Fruit fly (Drosophila melanogaster) whole organism, embryonic: ENCODE results near the gene CG13667.

Experiments used
- Blimp-1 ChIP-seq: fragments of 200-800 bp; sonication (Bioruptor generic); optimal IDR thresholded peaks from 3 replicates; lab custom pipeline; 2018; ENCODE audit warnings: missing biosample characterization, missing genetic modification characterization, mild to moderate bottlenecking, moderate library complexity, missing genetic modification reagents
- Bteb2 ChIP-seq: fragments of 200-800 bp; sonication (Bioruptor generic); optimal IDR thresholded peaks from 2 replicates; lab custom pipeline; 2016; ENCODE audit warnings: missing biosample characterization, missing genetic modification characterization
- CG11723 ChIP-seq: fragments of 200-800 bp; sonication (Bioruptor generic); optimal IDR thresholded peaks from 2 replicates; lab custom pipeline; 2017; ENCODE audit warnings: missing biosample characterization, mild to moderate bottlenecking, missing genetic modification characterization
- CG14441 ChIP-seq: fragments of 200-800 bp; sonication (Bioruptor generic); IDR thresholded peaks from 2 replicates; pipeline ENCODE4 v1.3.6; 2022; ENCODE audit warnings: missing biosample characterization, missing genetic modification characterization
- CG14710 ChIP-seq: fragments of 200-800 bp; sonication (Bioruptor generic); optimal IDR thresholded peaks from 3 replicates; lab custom pipeline; 2019; ENCODE audit warnings: missing biosample characterization, mild to moderate bottlenecking, missing genetic modification characterization, moderate library complexity
- CG15073 ChIP-seq: fragments of 200-800 bp; sonication (Bioruptor generic); optimal IDR thresholded peaks from 2 replicates; lab custom pipeline; 2016; ENCODE audit warnings: missing biosample characterization, missing genetic modification characterization
- CG1529 ChIP-seq: fragments of 200-800 bp; sonication (Bioruptor generic); optimal IDR thresholded peaks from 3 replicates; lab custom pipeline; 2018; ENCODE audit warnings: missing biosample characterization, missing genetic modification characterization
- CG17361 ChIP-seq: fragments of 200-800 bp; sonication (Bioruptor generic); IDR thresholded peaks from 3 replicates; pipeline ENCODE4 v1.3.6; 2022; ENCODE audit warnings: missing biosample characterization, missing genetic modification characterization
- CG30403 ChIP-seq: fragments of 200-800 bp; sonication (Bioruptor generic); optimal IDR thresholded peaks from 3 replicates; lab custom pipeline; 2016; ENCODE audit warnings: missing biosample characterization, missing genetic modification characterization
- CG33557 ChIP-seq: fragments of 200-800 bp; sonication (Bioruptor generic); optimal IDR thresholded peaks from 2 replicates; lab custom pipeline; 2019; ENCODE audit warnings: missing biosample characterization, mild to moderate bottlenecking, missing genetic modification characterization, moderate library complexity
- CG4282 ChIP-seq: fragments of 200-800 bp; sonication (Bioruptor generic); optimal IDR thresholded peaks from 2 replicates; lab custom pipeline; 2016; ENCODE audit warnings: missing biosample characterization, missing genetic modification characterization
- CG4707 ChIP-seq: fragments of 200-800 bp; sonication (Bioruptor generic); optimal IDR thresholded peaks from 2 replicates; lab custom pipeline; 2018; ENCODE audit warnings: missing biosample characterization, mild to moderate bottlenecking, missing genetic modification characterization, moderate library complexity
- CG6689 ChIP-seq: fragments of 200-800 bp; sonication (Bioruptor generic); IDR thresholded peaks from 2 replicates; pipeline ENCODE4 v1.3.6; 2022; ENCODE audit warnings: missing biosample characterization, missing genetic modification characterization
- CG7556 ChIP-seq: fragments of 200-800 bp; sonication (Bioruptor generic); optimal IDR thresholded peaks from 2 replicates; lab custom pipeline; 2017; ENCODE audit warnings: missing biosample characterization, mild to moderate bottlenecking, missing genetic modification characterization
- CG8944 ChIP-seq: fragments of 200-800 bp; sonication (Bioruptor generic); optimal IDR thresholded peaks from 3 replicates; lab custom pipeline; 2016; ENCODE audit warnings: missing biosample characterization, missing genetic modification characterization
- CTCF ChIP-seq: fragments of 200-800 bp; sonication (Bioruptor generic); optimal IDR thresholded peaks from 2 replicates; lab custom pipeline; 2017; ENCODE audit warnings: missing biosample characterization, mild to moderate bottlenecking, missing genetic modification characterization, moderate library complexity
- Camta ChIP-seq: fragments of 200-800 bp; sonication (Bioruptor generic); optimal IDR thresholded peaks from 2 replicates; lab custom pipeline; 2016; ENCODE audit warnings: missing biosample characterization, missing genetic modification characterization
- D ChIP-seq, 2 experiments: fragments of 200-800 bp in 1 of 2; fragments of >200 bp in 1 of 2; sonication (Bioruptor generic) in 1 of 2; optimal IDR thresholded peaks; 2 replicates in 1 of 2; 3 replicates in 1 of 2; lab custom pipeline; 2017; ENCODE audit warnings: mild to moderate bottlenecking in 1 of 2, missing biosample characterization in 1 of 2, missing genetic modification characterization in 1 of 2, missing genetic modification reagents in 1 of 2
- Dfd ChIP-seq, 2 experiments: fragments of >200 bp; optimal IDR thresholded peaks; 2 replicates each; lab custom pipeline; 2017; ENCODE audit warnings: missing biosample characterization in 2 of 2, missing genetic modification characterization in 2 of 2
- Drgx ChIP-seq: fragments of 200-800 bp; sonication (Bioruptor generic); IDR thresholded peaks from 2 replicates; pipeline ENCODE4 v1.3.6; 2022; ENCODE audit warnings: missing biosample characterization, missing genetic modification characterization
- E2f2 ChIP-seq: fragments of 200-800 bp; sonication (Bioruptor generic); IDR thresholded peaks from 2 replicates; pipeline ENCODE4 v1.3.6; 2022; ENCODE audit warnings: missing biosample characterization, missing genetic modification characterization
- Ets97D ChIP-seq: fragments of 200-800 bp; sonication (Bioruptor generic); optimal IDR thresholded peaks from 3 replicates; lab custom pipeline; 2016; ENCODE audit warnings: missing biosample characterization, missing genetic modification characterization
- Fer2 ChIP-seq: fragments of 200-800 bp; sonication (Bioruptor generic); optimal IDR thresholded peaks from 2 replicates; lab custom pipeline; 2018; ENCODE audit warnings: missing biosample characterization, mild to moderate bottlenecking, missing genetic modification characterization, moderate library complexity
- PHDP ChIP-seq: fragments of 200-800 bp; sonication (Bioruptor generic); optimal IDR thresholded peaks from 3 replicates; lab custom pipeline; 2018; ENCODE audit warnings: missing biosample characterization, mild to moderate bottlenecking, missing genetic modification characterization, moderate library complexity
- Side ChIP-seq: fragments of 200-800 bp; sonication (Bioruptor generic); optimal IDR thresholded peaks from 2 replicates; lab custom pipeline; 2016; ENCODE audit warnings: missing biosample characterization, missing genetic modification characterization
- TFAM ChIP-seq: fragments of 200-800 bp; sonication (Bioruptor generic); optimal IDR thresholded peaks from 2 replicates; lab custom pipeline; 2017; ENCODE audit warnings: missing biosample characterization, missing genetic modification characterization, inconsistent platforms
- Xbp1 ChIP-seq: fragments of 200-800 bp; sonication (Bioruptor generic); optimal IDR thresholded peaks from 3 replicates; lab custom pipeline; 2016; ENCODE audit warnings: missing biosample characterization, mild to moderate bottlenecking, missing genetic modification characterization
- bowl ChIP-seq: fragments of 200-800 bp; sonication (Bioruptor generic); IDR thresholded peaks from 2 replicates; pipeline ENCODE4 v1.3.6; 2022; ENCODE audit warnings: missing biosample characterization, missing genetic modification characterization
- chif ChIP-seq, 2 experiments: fragments of 200-800 bp; sonication (Bioruptor generic); optimal IDR thresholded peaks; 3 replicates each; lab custom pipeline; 2016; ENCODE audit warnings: missing biosample characterization in 2 of 2, missing genetic modification characterization in 2 of 2
- dmrt11E ChIP-seq: fragments of 200-800 bp; sonication (Bioruptor generic); optimal IDR thresholded peaks from 3 replicates; lab custom pipeline; 2018; ENCODE audit warnings: missing biosample characterization, mild to moderate bottlenecking, missing genetic modification characterization, moderate library complexity
- dpn ChIP-seq, 2 experiments: fragments of 200-800 bp; sonication (Bioruptor generic); optimal IDR thresholded peaks; 3 replicates each; lab custom pipeline; 2016; ENCODE audit warnings: missing biosample characterization in 2 of 2, missing genetic modification characterization in 2 of 2
- fd96Cb ChIP-seq: fragments of 200-800 bp; sonication (Bioruptor generic); optimal IDR thresholded peaks from 2 replicates; lab custom pipeline; 2018; ENCODE audit warnings: missing biosample characterization, mild to moderate bottlenecking, missing genetic modification characterization, moderate library complexity
- gem ChIP-seq: fragments of 200-800 bp; sonication (Bioruptor generic); optimal IDR thresholded peaks from 2 replicates; lab custom pipeline; 2019; ENCODE audit warnings: missing biosample characterization, mild to moderate bottlenecking, missing genetic modification characterization, moderate library complexity
- jigr1 ChIP-seq: fragments of 200-800 bp; sonication (Bioruptor generic); IDR thresholded peaks from 3 replicates; pipeline ENCODE4 v1.3.6; 2022; ENCODE audit warnings: missing biosample characterization, missing genetic modification characterization
- jumu ChIP-seq: fragments of 200-800 bp; sonication (Bioruptor generic); optimal IDR thresholded peaks from 3 replicates; lab custom pipeline; 2016; ENCODE audit warnings: missing biosample characterization, missing genetic modification characterization
- knrl ChIP-seq: fragments of 200-800 bp; sonication (Bioruptor generic); IDR thresholded peaks from 3 replicates; pipeline ENCODE4 v1.3.6; 2022; ENCODE audit warnings: missing biosample characterization, missing genetic modification characterization; ENCODE audit not compliant: partially characterized antibody
- luna ChIP-seq: fragments of 200-800 bp; sonication (Bioruptor generic); optimal IDR thresholded peaks from 2 replicates; lab custom pipeline; 2016; ENCODE audit warnings: missing biosample characterization, missing genetic modification characterization
- nerfin-1 ChIP-seq: fragments of 200-800 bp; sonication (Bioruptor generic); optimal IDR thresholded peaks from 3 replicates; lab custom pipeline; 2019; ENCODE audit warnings: missing biosample characterization, mild to moderate bottlenecking, missing genetic modification characterization, moderate library complexity
- nmo ChIP-seq: fragments of 200-800 bp; sonication (Bioruptor generic); optimal IDR thresholded peaks from 2 replicates; lab custom pipeline; 2018; ENCODE audit warnings: missing biosample characterization, mild to moderate bottlenecking, missing genetic modification characterization, moderate library complexity
- oc ChIP-seq: fragments of 200-800 bp; sonication (Bioruptor generic); optimal IDR thresholded peaks from 2 replicates; lab custom pipeline; 2018; ENCODE audit warnings: missing biosample characterization, mild to moderate bottlenecking, missing genetic modification characterization, moderate library complexity
- onecut ChIP-seq: fragments of 200-800 bp; sonication (Bioruptor generic); IDR thresholded peaks from 2 replicates; pipeline ENCODE4 v1.3.6; 2022; ENCODE audit warnings: missing biosample characterization, missing genetic modification characterization
- phol ChIP-seq: fragments of 200-800 bp; sonication (Bioruptor generic); optimal IDR thresholded peaks from 3 replicates; lab custom pipeline; 2018; ENCODE audit warnings: missing biosample characterization, mild to moderate bottlenecking, missing genetic modification characterization, moderate library complexity
- sim ChIP-seq: fragments of 200-800 bp; sonication (Bioruptor generic); IDR thresholded peaks from 2 replicates; pipeline ENCODE4 v1.3.6; 2022; ENCODE audit warnings: missing biosample characterization, missing genetic modification characterization
- sob ChIP-seq: fragments of 200-800 bp; sonication (Bioruptor generic); IDR thresholded peaks from 2 replicates; pipeline ENCODE4 v1.3.6; 2022; ENCODE audit warnings: missing biosample characterization, missing genetic modification characterization
- tin ChIP-seq: fragments of 200-800 bp; sonication (Bioruptor generic); optimal IDR thresholded peaks from 3 replicates; lab custom pipeline; 2016; ENCODE audit warnings: missing biosample characterization, missing genetic modification characterization
- tll ChIP-seq, 2 experiments: fragments of 200-800 bp in 1 of 2; fragments of >200 bp in 1 of 2; sonication (Bioruptor generic) in 1 of 2; optimal IDR thresholded peaks; 2 replicates each; lab custom pipeline; 2017 to 2019; ENCODE audit warnings: missing biosample characterization in 2 of 2, missing genetic modification characterization in 2 of 2, mild to moderate bottlenecking in 1 of 2, moderate library complexity in 1 of 2
- zf30C ChIP-seq: fragments of 200-800 bp; sonication (Bioruptor generic); optimal IDR thresholded peaks from 3 replicates; lab custom pipeline; 2018; ENCODE audit warnings: missing biosample characterization, mild to moderate bottlenecking, missing genetic modification characterization

Gene CG13667

DNA sequence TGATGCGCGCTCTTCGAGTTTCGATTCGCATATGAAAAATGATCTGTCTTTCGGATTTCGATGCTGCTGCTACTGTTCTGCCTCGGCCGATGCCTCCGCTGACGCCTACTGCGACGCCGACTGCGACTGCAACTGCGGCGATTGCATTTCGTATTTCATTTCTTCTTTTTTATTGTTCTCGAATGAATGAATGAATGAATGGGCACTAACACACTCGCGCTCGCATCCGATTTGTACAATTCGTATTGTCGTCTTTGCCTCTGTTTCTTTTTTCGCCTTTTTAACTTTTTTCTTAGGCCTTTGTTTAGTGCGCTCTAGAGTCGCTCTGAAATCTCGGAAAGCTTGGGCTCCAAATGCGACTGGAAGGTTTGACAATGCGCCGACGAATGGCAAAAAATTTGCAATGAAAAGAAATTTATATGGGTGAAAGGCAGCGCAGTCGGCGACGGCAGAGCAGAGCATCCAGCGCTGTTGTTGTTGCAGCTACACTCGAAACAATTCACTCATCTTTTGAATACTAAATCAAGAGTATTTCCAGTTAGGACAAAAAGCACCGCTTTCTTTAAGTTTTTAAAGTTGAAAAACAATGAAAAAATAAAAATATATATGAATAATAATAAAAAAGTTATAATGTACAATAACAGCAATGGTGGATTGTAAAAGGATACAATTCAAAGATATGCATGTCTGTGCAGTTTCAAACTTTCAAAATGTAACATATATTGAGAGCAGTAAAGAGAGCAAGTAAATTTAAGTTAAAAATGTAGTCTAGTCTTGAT lies 16.7 kb downstream of the CG13667 start, which contains the start of gene CG32354 (continued):
- TF ChIP-seq Ets97D (GFP tag; lab: Kevin White, UChicago) (no peak), Drgx (0 out of 2 replicates have a peak, but pooled peaks have one; percentile 6)

DNA sequence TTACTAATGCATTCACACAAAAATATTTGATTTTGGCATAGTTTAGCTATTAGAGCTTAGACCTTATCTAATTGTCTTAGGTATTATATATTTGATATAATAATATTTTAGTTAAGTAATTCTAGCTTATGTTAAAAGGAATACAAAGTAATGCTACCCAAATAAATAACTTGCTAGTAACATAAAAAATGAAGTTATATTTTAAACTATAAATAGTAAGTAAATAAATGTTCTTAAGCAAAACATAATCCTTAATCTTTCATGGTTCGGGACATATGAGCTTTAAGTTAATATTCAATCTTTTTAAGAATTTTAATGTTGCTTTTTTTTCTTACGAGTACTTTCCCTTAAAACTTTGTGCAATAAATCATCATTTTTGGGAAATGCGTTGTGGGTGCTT lies 17.9 kb downstream of the CG13667 start:
- TF ChIP-seq E2f2 (GFP tag; lab: Robert Waterston, UW) (no peak), CG14441 (no peak), tin (no peak), Blimp-1 (peak; percentile 13), phol (tag; lab: Kevin White, UChicago) (peak; percentile 49), CG11723 (GFP tag; lab: Kevin White, UChicago) (no peak), jigr1 (GFP tag; lab: Robert Waterston, UW) (no peak), CG30403 (GFP tag; lab: Kevin White, UChicago) (peak; percentile 13), gem (tag; lab: Kevin White, UChicago) (peak; percentile 50), CG4707 (GFP tag; lab: Kevin White, UChicago) (no peak), CG6689 (GFP tag; lab: Robert Waterston, UW) (0 out of 2 replicates have a peak, but pooled peaks have one; percentile 24), jumu (GFP tag; lab: Kevin White, UChicago) (no peak), bowl (GFP tag; lab: Robert Waterston, UW) (no peak), CG17361 (GFP tag; lab: Robert Waterston, UW) (peak; percentile 73; the same call in 2 of the 3 replicates), Dfd (GFP tag; optimal IDR thresholded peaks at IDR 0.05; lab: Kevin White, UChicago) (no peak), CTCF (GFP tag; lab: Kevin White, UChicago) (no peak), Camta (GFP tag; lab: Kevin White, UChicago) (no peak), dpn (GFP tag; optimal IDR thresholded peaks at IDR 0.05; lab: Kevin White, UChicago) (no peak), CG33557 (GFP tag; lab: Kevin White, UChicago) (no peak), zf30C (GFP tag; lab: Kevin White, UChicago) (no peak), TFAM (GFP tag; lab: Kevin White, UChicago) (no peak), Fer2 (no peak), D (optimal IDR thresholded peaks at IDR 0.05; lab: Kevin White, UChicago) (no peak), D (GFP tag; optimal IDR thresholded peaks at IDR 0.05; lab: Kevin White, UChicago) (peak; percentile 24), nerfin-1 (tag; lab: Kevin White, UChicago) (no peak), fd96Cb (tag; lab: Kevin White, UChicago) (peak; percentile 10), onecut (GFP tag; lab: Robert Waterston, UW) (no peak), knrl (GFP tag; lab: Robert Waterston, UW) (no peak), tll (GFP tag; optimal IDR thresholded peaks at IDR 0.05; lab: Kevin White, UChicago) (no peak), dmrt11E (tag; lab: Kevin White, UChicago) (peak; percentile 9), CG15073 (no peak), sim (no peak), oc (no peak), CG7556 (GFP tag; lab: Kevin White, UChicago) (peak; percentile 43), CG8944 (GFP tag; lab: Kevin White, UChicago) (no peak), luna (GFP tag; lab: Kevin White, UChicago) (no peak), nmo (GFP tag; lab: Kevin White, UChicago) (peak; percentile 47), chif (GFP tag; optimal IDR thresholded peaks at IDR 0.05; lab: Kevin White, UChicago) (no peak), Bteb2 (GFP tag; lab: Kevin White, UChicago) (no peak), CG14710 (tag; lab: Kevin White, UChicago) (peak; percentile 33), PHDP (tag; lab: Kevin White, UChicago) (peak; percentile 1), Xbp1 (no peak), Side (GFP tag; lab: Kevin White, UChicago) (no peak), sob (no peak), CG1529 (GFP tag; lab: Kevin White, UChicago) (peak; percentile 11), CG4282 (GFP tag; lab: Kevin White, UChicago) (no peak)
